Fruit fly (Drosophila melanogaster) whole organism, embryonic: ENCODE results near the gene Cisd2.
A peak's percentile ranks its signal among the peaks of the same experiment; 100 is the strongest.

Experiments used
- Asciz ChIP-seq: fragments of 200-800 bp; sonication (Bioruptor generic); optimal IDR thresholded peaks from 2 replicates; lab custom pipeline; 2017; ENCODE audit warnings: missing biosample characterization, mild to moderate bottlenecking, missing genetic modification characterization, missing genetic modification reagents
- Atf-2 ChIP-seq: fragments of 200-800 bp; sonication (Bioruptor generic); optimal IDR thresholded peaks from 2 replicates; lab custom pipeline; 2016; ENCODE audit warnings: missing biosample characterization, missing genetic modification characterization
- Bteb2 ChIP-seq: fragments of 200-800 bp; sonication (Bioruptor generic); optimal IDR thresholded peaks from 2 replicates; lab custom pipeline; 2016; ENCODE audit warnings: missing biosample characterization, missing genetic modification characterization
- CG10431 ChIP-seq: fragments of 200-800 bp; sonication (Bioruptor generic); optimal IDR thresholded peaks from 3 replicates; lab custom pipeline; 2018; ENCODE audit warnings: missing biosample characterization, mild to moderate bottlenecking, missing genetic modification characterization
- CG10979 ChIP-seq: fragments of 200-800 bp; sonication (Bioruptor generic); optimal IDR thresholded peaks from 2 replicates; lab custom pipeline; 2018; ENCODE audit warnings: missing biosample characterization, mild to moderate bottlenecking, missing genetic modification characterization, moderate library complexity
- CG11696 ChIP-seq: fragments of 200-800 bp; sonication (Bioruptor generic); IDR thresholded peaks from 2 replicates; pipeline ENCODE4 v1.3.6; 2022; ENCODE audit warnings: missing biosample characterization, missing genetic modification characterization
- CG12104 ChIP-seq: fragments of 200-800 bp; sonication (Bioruptor generic); optimal IDR thresholded peaks from 3 replicates; lab custom pipeline; 2016; ENCODE audit warnings: missing biosample characterization, missing genetic modification characterization
- CG12155 ChIP-seq: fragments of 200-800 bp; sonication (Bioruptor generic); optimal IDR thresholded peaks from 3 replicates; lab custom pipeline; 2016; ENCODE audit warnings: missing biosample characterization, missing genetic modification characterization
- CG12659 ChIP-seq: fragments of 200-800 bp; sonication (Bioruptor generic); optimal IDR thresholded peaks from 3 replicates; lab custom pipeline; 2017; ENCODE audit warnings: mild to moderate bottlenecking, missing biosample characterization, missing genetic modification reagents, missing genetic modification characterization
- CG17328 ChIP-seq: fragments of 200-800 bp; sonication (Bioruptor generic); IDR thresholded peaks from 2 replicates; pipeline ENCODE4 v1.3.6; 2022; ENCODE audit warnings: missing biosample characterization, missing genetic modification characterization
- CG17359 ChIP-seq: fragments of 200-800 bp; sonication (Bioruptor generic); optimal IDR thresholded peaks from 3 replicates; lab custom pipeline; 2018; ENCODE audit warnings: missing biosample characterization, mild to moderate bottlenecking, missing genetic modification characterization, moderate library complexity
- CG17568 ChIP-seq: fragments of 200-800 bp; sonication (Bioruptor generic); optimal IDR thresholded peaks from 2 replicates; lab custom pipeline; 2018; ENCODE audit warnings: missing biosample characterization, mild to moderate bottlenecking, missing genetic modification characterization, moderate library complexity
- CG18011 ChIP-seq: fragments of 200-800 bp; sonication (Bioruptor generic); optimal IDR thresholded peaks from 2 replicates; lab custom pipeline; 2017; ENCODE audit warnings: missing biosample characterization, missing genetic modification characterization, mild to moderate bottlenecking, moderate library complexity, missing genotype
- CG18619 ChIP-seq: fragments of 200-800 bp; sonication (Bioruptor generic); optimal IDR thresholded peaks from 3 replicates; lab custom pipeline; 2017; ENCODE audit warnings: missing biosample characterization, mild to moderate bottlenecking, missing genetic modification characterization
- CG30403 ChIP-seq: fragments of 200-800 bp; sonication (Bioruptor generic); optimal IDR thresholded peaks from 3 replicates; lab custom pipeline; 2016; ENCODE audit warnings: missing biosample characterization, missing genetic modification characterization
- CG30431 ChIP-seq: fragments of 200-800 bp; sonication (Bioruptor generic); optimal IDR thresholded peaks from 2 replicates; lab custom pipeline; 2017; ENCODE audit warnings: missing biosample characterization, missing genetic modification characterization
- CG32772 ChIP-seq: fragments of 200-800 bp; sonication (Bioruptor generic); IDR thresholded peaks from 2 replicates; pipeline ENCODE4 v1.3.6; 2022; ENCODE audit warnings: missing biosample characterization, missing genetic modification characterization
- CG33557 ChIP-seq: fragments of 200-800 bp; sonication (Bioruptor generic); optimal IDR thresholded peaks from 2 replicates; lab custom pipeline; 2019; ENCODE audit warnings: missing biosample characterization, mild to moderate bottlenecking, missing genetic modification characterization, moderate library complexity
- CG43689 ChIP-seq: fragments of 200-800 bp; sonication (Bioruptor generic); IDR thresholded peaks from 2 replicates; pipeline ENCODE4 v1.3.6; 2022; ENCODE audit warnings: missing biosample characterization, missing genetic modification characterization
- CG5180 ChIP-seq: fragments of 200-800 bp; sonication (Bioruptor generic); optimal IDR thresholded peaks from 3 replicates; lab custom pipeline; 2017; ENCODE audit warnings: missing biosample characterization, missing genetic modification characterization, mild to moderate bottlenecking, moderate library complexity, missing genetic modification reagents
- CG6654 ChIP-seq: fragments of 200-800 bp; sonication (Bioruptor generic); optimal IDR thresholded peaks from 2 replicates; lab custom pipeline; 2017; ENCODE audit warnings: missing biosample characterization, mild to moderate bottlenecking, missing genetic modification characterization
- CG8281 ChIP-seq: fragments of 200-800 bp; sonication (Bioruptor generic); optimal IDR thresholded peaks from 2 replicates; lab custom pipeline; 2018; ENCODE audit warnings: missing biosample characterization, mild to moderate bottlenecking, missing genetic modification characterization, moderate library complexity
- CG8765 ChIP-seq: fragments of 200-800 bp; sonication (Bioruptor generic); IDR thresholded peaks from 2 replicates; pipeline ENCODE4 v1.3.6; 2022; ENCODE audit warnings: missing biosample characterization, missing genetic modification characterization
- CG9876 ChIP-seq: fragments of 200-800 bp; sonication (Bioruptor generic); optimal IDR thresholded peaks from 2 replicates; lab custom pipeline; 2016; ENCODE audit warnings: missing biosample characterization, missing genetic modification characterization
- D19B ChIP-seq: fragments of 200-800 bp; sonication (Bioruptor generic); optimal IDR thresholded peaks from 2 replicates; lab custom pipeline; 2017; ENCODE audit warnings: missing biosample characterization, mild to moderate bottlenecking, missing genetic modification characterization
- Dek ChIP-seq: fragments of 200-800 bp; sonication (Bioruptor generic); optimal IDR thresholded peaks from 3 replicates; lab custom pipeline; 2019; ENCODE audit warnings: missing biosample characterization, mild to moderate bottlenecking, missing genetic modification characterization, moderate library complexity
- Dip2 ChIP-seq: fragments of 200-800 bp; sonication (Bioruptor generic); IDR thresholded peaks from 2 replicates; pipeline ENCODE4 v1.3.6; 2022; ENCODE audit warnings: missing biosample characterization, missing genetic modification characterization
- H15 ChIP-seq: fragments of 200-800 bp; sonication (Bioruptor generic); IDR thresholded peaks from 3 replicates; pipeline ENCODE4 v1.3.6; 2022; ENCODE audit warnings: missing biosample characterization, missing genetic modification characterization
- Hr39 ChIP-seq: fragments of >200 bp; optimal IDR thresholded peaks from 2 replicates; lab custom pipeline; 2017
- Hr78 ChIP-seq, 2 experiments: fragments of 200-800 bp in 1 of 2; fragments of >200 bp in 1 of 2; sonication (Bioruptor generic) in 1 of 2; optimal IDR thresholded peaks; 2 replicates each; lab custom pipeline; 2017 to 2019; ENCODE audit warnings: missing biosample characterization in 2 of 2, missing genetic modification characterization in 2 of 2, mild to moderate bottlenecking in 1 of 2, moderate library complexity in 1 of 2
- Hsf ChIP-seq: fragments of 200-800 bp; sonication (Bioruptor generic); optimal IDR thresholded peaks from 3 replicates; lab custom pipeline; 2016; ENCODE audit warnings: missing biosample characterization, missing genetic modification characterization
- Lpt ChIP-seq: fragments of >200 bp; optimal IDR thresholded peaks from 2 replicates; lab custom pipeline; 2018; ENCODE audit warnings: missing biosample characterization, missing genetic modification characterization
- MBD-R2 ChIP-seq: fragments of 200-800 bp; sonication (Bioruptor generic); IDR thresholded peaks from 2 replicates; pipeline ENCODE4 v1.3.6; 2022; ENCODE audit warnings: missing biosample characterization, missing genetic modification characterization
- Mes4 ChIP-seq: fragments of 200-800 bp; sonication (Bioruptor generic); optimal IDR thresholded peaks from 2 replicates; lab custom pipeline; 2016; ENCODE audit warnings: missing biosample characterization, missing genetic modification characterization
- Ptx1 ChIP-seq: fragments of 200-800 bp; sonication (Bioruptor generic); IDR thresholded peaks from 2 replicates; pipeline ENCODE4 v1.3.6; 2022; ENCODE audit warnings: missing biosample characterization, missing genetic modification characterization
- Trl ChIP-seq, 3 experiments: fragments of >200 bp in 2 of 3; fragments of 200-800 bp in 1 of 3; sonication (Bioruptor generic) in 1 of 3; optimal IDR thresholded peaks; 2 replicates in 1 of 3; 3 replicates in 2 of 3; lab custom pipeline; 2016 to 2017; ENCODE audit warnings: missing biosample characterization in 1 of 3, missing genetic modification characterization in 1 of 3
- Xrp1 ChIP-seq: fragments of 200-800 bp; sonication (Bioruptor generic); IDR thresholded peaks from 2 replicates; pipeline ENCODE4 v1.3.6; 2022; ENCODE audit warnings: missing biosample characterization, missing genetic modification characterization
- al ChIP-seq: fragments of 200-800 bp; sonication (Bioruptor generic); IDR thresholded peaks from 2 replicates; pipeline ENCODE4 v1.3.6; 2022; ENCODE audit warnings: missing biosample characterization, missing genetic modification characterization
- amos ChIP-seq: fragments of 200-800 bp; sonication (Bioruptor generic); IDR thresholded peaks from 2 replicates; pipeline ENCODE4 v1.3.6; 2022; ENCODE audit warnings: missing biosample characterization, missing genetic modification characterization; ENCODE audit not compliant: partially characterized antibody
- bigmax ChIP-seq: fragments of 200-800 bp; sonication (Bioruptor generic); optimal IDR thresholded peaks from 2 replicates; lab custom pipeline; 2018; ENCODE audit warnings: missing biosample characterization, mild to moderate bottlenecking, missing genetic modification characterization
- chif ChIP-seq, 2 experiments: fragments of 200-800 bp; sonication (Bioruptor generic); optimal IDR thresholded peaks; 3 replicates each; lab custom pipeline; 2016; ENCODE audit warnings: missing biosample characterization in 2 of 2, missing genetic modification characterization in 2 of 2
- chinmo ChIP-seq: fragments of 200-800 bp; sonication (Bioruptor generic); IDR thresholded peaks from 4 replicates; pipeline ENCODE4 v1.3.6; 2022; ENCODE audit warnings: missing biosample characterization, missing genetic modification characterization; ENCODE audit not compliant: partially characterized antibody
- fd64A ChIP-seq: fragments of 200-800 bp; sonication (Bioruptor generic); optimal IDR thresholded peaks from 3 replicates; lab custom pipeline; 2018; ENCODE audit warnings: missing biosample characterization, mild to moderate bottlenecking, missing genetic modification characterization
- fd96Cb ChIP-seq: fragments of 200-800 bp; sonication (Bioruptor generic); optimal IDR thresholded peaks from 2 replicates; lab custom pipeline; 2018; ENCODE audit warnings: missing biosample characterization, mild to moderate bottlenecking, missing genetic modification characterization, moderate library complexity
- fru ChIP-seq: fragments of >200 bp; optimal IDR thresholded peaks from 2 replicates; lab custom pipeline; 2017
- ftz-f1 ChIP-seq: fragments of 200-800 bp; sonication (Bioruptor generic); optimal IDR thresholded peaks from 2 replicates; lab custom pipeline; 2016; ENCODE audit warnings: missing biosample characterization, missing genetic modification characterization
- gfzf ChIP-seq: fragments of 200-800 bp; sonication (Bioruptor generic); optimal IDR thresholded peaks from 2 replicates; lab custom pipeline; 2016; ENCODE audit warnings: missing biosample characterization, mild to moderate bottlenecking, missing genetic modification characterization, moderate library complexity
- jigr1 ChIP-seq: fragments of 200-800 bp; sonication (Bioruptor generic); IDR thresholded peaks from 3 replicates; pipeline ENCODE4 v1.3.6; 2022; ENCODE audit warnings: missing biosample characterization, missing genetic modification characterization
- p53 ChIP-seq: fragments of 200-800 bp; sonication (Bioruptor generic); optimal IDR thresholded peaks from 2 replicates; lab custom pipeline; 2016; ENCODE audit warnings: missing biosample characterization, missing genetic modification characterization
- pho ChIP-seq: fragments of 200-800 bp; sonication (Bioruptor generic); optimal IDR thresholded peaks from 2 replicates; lab custom pipeline; 2016; ENCODE audit warnings: missing biosample characterization, missing genetic modification characterization
- sna ChIP-seq: fragments of 200-800 bp; sonication (Bioruptor generic); IDR thresholded peaks from 2 replicates; pipeline ENCODE4 v1.3.6; 2022; ENCODE audit warnings: missing biosample characterization, missing genetic modification characterization; ENCODE audit not compliant: partially characterized antibody

Gene Cisd2

DNA sequence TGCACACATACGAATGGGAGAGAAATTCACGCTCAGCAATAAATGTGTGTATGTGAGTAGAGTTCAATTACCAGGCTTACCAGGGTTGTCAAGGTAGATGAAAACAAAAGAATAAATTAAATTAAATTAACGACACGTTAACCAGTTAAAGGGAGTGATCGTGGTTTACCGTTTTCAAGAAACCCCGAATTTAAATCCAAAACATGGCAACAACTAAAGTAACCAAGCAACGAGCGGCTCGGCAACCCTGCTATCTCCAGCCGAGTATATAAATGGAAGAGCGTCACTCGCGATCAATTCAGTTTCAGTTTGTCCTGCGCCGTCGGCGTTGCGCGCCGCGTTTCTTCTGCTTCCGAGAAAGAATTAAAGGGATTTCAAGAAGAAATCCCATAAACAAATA, 9.0 kb downstream of the Cisd2 start (continued):
- TF ChIP-seq Asciz (GFP tag; lab: Kevin White, UChicago) (peak; percentile 99), p53 (GFP tag; lab: Kevin White, UChicago) (peak; percentile 97), bigmax (peak; percentile 86), Trl (optimal IDR thresholded peaks at IDR 0.05; lab: Kevin White, UChicago) (peak; percentile 39 to 41), Trl (GFP tag; optimal IDR thresholded peaks at IDR 0.05; lab: Kevin White, UChicago) (peak; percentile 99), CG8281 (tag; lab: Kevin White, UChicago) (peak; percentile 94), gfzf (GFP tag; lab: Kevin White, UChicago) (peak; percentile 44), CG30403 (GFP tag; lab: Kevin White, UChicago) (peak; percentile 99), H15 (peak; percentile 99), D19B (GFP tag; lab: Kevin White, UChicago) (peak; percentile 96), CG33557 (peak; percentile 100), sna (no peak), CG11696 (peak; percentile 98), CG32772 (GFP tag; lab: Robert Waterston, UW) (peak; percentile 99), Hr39 (no peak), ftz-f1 (GFP tag; lab: Kevin White, UChicago) (peak; percentile 92), Mes4 (GFP tag; lab: Kevin White, UChicago) (peak; percentile 99), CG30431 (GFP tag; lab: Kevin White, UChicago) (peak; percentile 99), fd96Cb (tag; lab: Kevin White, UChicago) (peak; percentile 99), jigr1 (GFP tag; lab: Robert Waterston, UW) (peak; percentile 94), CG43689 (GFP tag; lab: Robert Waterston, UW) (peak; percentile 98), CG8765 (GFP tag; lab: Robert Waterston, UW) (peak; percentile 99), CG10979 (tag; lab: Kevin White, UChicago) (peak; percentile 100), CG17568 (GFP tag; lab: Kevin White, UChicago) (peak; percentile 99), Ptx1 (GFP tag; lab: Robert Waterston, UW) (peak; percentile 99), fd64A (peak; percentile 99), CG18011 (GFP tag; lab: Kevin White, UChicago) (peak; percentile 93), Dek (tag; lab: Kevin White, UChicago) (peak; percentile 99), MBD-R2 (peak; percentile 99), CG17359 (tag; lab: Kevin White, UChicago) (peak; percentile 99), CG6654 (GFP tag; lab: Kevin White, UChicago) (peak; percentile 92), CG9876 (GFP tag; lab: Kevin White, UChicago) (peak; percentile 97), Lpt (GFP tag; lab: Kevin White, UChicago) (no peak), CG18619 (peak; percentile 99), chinmo (GFP tag; lab: Robert Waterston, UW) (peak; percentile 72; the same call in 2 of the 4 replicates), Hsf (GFP tag; lab: Kevin White, UChicago) (peak; percentile 99), Dip2 (GFP tag; lab: Robert Waterston, UW) (peak; percentile 75), al (GFP tag; lab: Robert Waterston, UW) (peak; percentile 98), Hr78 (GFP tag; optimal IDR thresholded peaks at IDR 0.05; lab: Kevin White, UChicago) (peak in 1 of 2 experiments; percentile 96), amos (GFP tag; lab: Robert Waterston, UW) (peak; percentile 40; the same call in 1 of the 2 replicates), Bteb2 (GFP tag; lab: Kevin White, UChicago) (peak; percentile 99), pho (GFP tag; lab: Kevin White, UChicago) (peak; percentile 99), fru (no peak), CG10431 (GFP tag; lab: Kevin White, UChicago) (peak; percentile 98), Xrp1 (GFP tag; lab: Robert Waterston, UW) (peak; percentile 100), CG17328 (peak; percentile 100), CG12155 (GFP tag; lab: Kevin White, UChicago) (peak; percentile 98), Atf-2 (GFP tag; lab: Kevin White, UChicago) (peak; percentile 99), chif (GFP tag; optimal IDR thresholded peaks at IDR 0.05; lab: Kevin White, UChicago) (peak; percentile 99), CG12104 (peak; percentile 99), CG5180 (peak; percentile 94), CG12659 (GFP tag; lab: Kevin White, UChicago) (peak; percentile 100)
